Worm (Caenorhabditis elegans): Measurements from ENCODE around the gene F55F1.2.

The F55F1.2 gene

DNA sequence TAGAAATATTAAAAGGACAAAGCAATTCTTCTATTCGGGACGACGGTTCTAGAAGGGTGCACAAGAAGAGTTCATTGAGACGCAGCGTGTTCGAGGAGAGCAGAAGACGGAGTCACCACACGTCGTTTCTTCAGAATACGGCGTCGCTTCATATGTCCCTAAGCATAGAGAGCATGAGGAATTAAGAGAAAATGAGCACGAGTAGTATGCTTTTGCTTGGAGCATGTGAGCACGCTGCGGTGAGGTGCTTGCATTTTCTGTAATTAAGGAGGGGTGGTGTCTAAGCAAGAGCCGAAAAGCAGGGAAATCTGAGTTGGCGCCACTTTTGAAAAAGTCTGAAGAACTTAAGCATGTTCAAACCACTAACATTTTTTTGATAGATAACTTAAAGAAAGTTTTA lies 37.5 kb upstream of the F55F1.2 start, which contains the start of gene C14A11.5 (continued):
- no peak; the same call in 1 of the 2 replicates for TF ChIP-seq egl-43 (GFP tag; IDR thresholded peaks at IDR 0.05)
- no peak for TF ChIP-seq lin-13 (GFP tag; optimal IDR thresholded peaks at IDR 0.05)
- TF ChIP-seq ZK337.2 (GFP tag; IDR thresholded peaks at IDR 0.05) = no peak
- no peak for TF ChIP-seq nhr-10 (tag; optimal IDR thresholded peaks at IDR 0.05)
- no peak for TF ChIP-seq nhr-41 (GFP tag; IDR thresholded peaks at IDR 0.05)
- no peak for TF ChIP-seq jun-1 (tag; optimal IDR thresholded peaks at IDR 0.05)
- no peak for TF ChIP-seq ztf-11 (tag; optimal IDR thresholded peaks at IDR 0.05)
- no peak for TF ChIP-seq ces-1 (GFP tag; optimal IDR thresholded peaks at IDR 0.05)
- TF ChIP-seq egl-27 (tag; optimal IDR thresholded peaks at IDR 0.05) = no peak
- TF ChIP-seq nhr-111 (GFP tag; optimal IDR thresholded peaks at IDR 0.05) = no peak
- TF ChIP-seq lim-7 (GFP tag; IDR thresholded peaks at IDR 0.05) = no peak
- no peak for TF ChIP-seq skn-1 (tag; optimal IDR thresholded peaks at IDR 0.05)
- no peak for TF ChIP-seq nhr-102 (tag; optimal IDR thresholded peaks at IDR 0.05)
- TF ChIP-seq tra-1 (GFP tag; IDR thresholded peaks at IDR 0.05) = no peak
- peak in 1 of 2 experiments; percentile 37 for TF ChIP-seq mdl-1 (tag; optimal IDR thresholded peaks at IDR 0.05)
- no peak for TF ChIP-seq nhr-25 (tag; optimal IDR thresholded peaks at IDR 0.05; ENCODE audit: borderline replicate concordance, insufficient read depth)
- TF ChIP-seq madf-5 (GFP tag; IDR thresholded peaks at IDR 0.05) = no peak
- TF ChIP-seq zfp-2 (tag; optimal IDR thresholded peaks at IDR 0.05) = no peak
- no peak for TF ChIP-seq lin-39 (tag; optimal IDR thresholded peaks at IDR 0.05)
- no peak for TF ChIP-seq spr-3 (GFP tag; optimal IDR thresholded peaks at IDR 0.05)
- no peak for TF ChIP-seq Y5F2A.4 (GFP tag; optimal IDR thresholded peaks at IDR 0.05)
- no peak for TF ChIP-seq arid-1 (GFP tag; conservative IDR thresholded peaks at IDR 0.05)
- peak; percentile 15 for TF ChIP-seq F37D6.2 (tag; optimal IDR thresholded peaks at IDR 0.05)
- TF ChIP-seq spr-1 (tag; optimal IDR thresholded peaks at IDR 0.05) = no peak
- TF ChIP-seq nhr-76 (tag; optimal IDR thresholded peaks at IDR 0.05) = no peak
- TF ChIP-seq mdt-29 (GFP tag; IDR thresholded peaks at IDR 0.05) = no peak
- TF ChIP-seq vab-7 (GFP tag; IDR thresholded peaks at IDR 0.05) = no peak
- no peak for TF ChIP-seq nhr-11 (tag; optimal IDR thresholded peaks at IDR 0.05)
- no peak for TF ChIP-seq nhr-28 (tag; optimal IDR thresholded peaks at IDR 0.05)
- TF ChIP-seq daf-16 (GFP tag; optimal IDR thresholded peaks at IDR 0.05) = no peak
- no peak for TF ChIP-seq daf-16 (tag; optimal IDR thresholded peaks at IDR 0.05)
- no peak for TF ChIP-seq daf-12 (tag; optimal IDR thresholded peaks at IDR 0.05)
- TF ChIP-seq ZK546.5 (tag; optimal IDR thresholded peaks at IDR 0.05) = no peak
- no peak for TF ChIP-seq snpc-4 (tag; optimal IDR thresholded peaks at IDR 0.05)
- no peak for TF ChIP-seq unc-130 (GFP tag; optimal IDR thresholded peaks at IDR 0.05)
- TF ChIP-seq dmd-6 (GFP tag; IDR thresholded peaks at IDR 0.05) = peak; percentile 18; the same call in 1 of the 2 replicates
- TF ChIP-seq nhr-237 (tag; optimal IDR thresholded peaks at IDR 0.05) = no peak
- TF ChIP-seq aly-2 (tag; optimal IDR thresholded peaks at IDR 0.05) = no peak
- peak; percentile 78 for TF ChIP-seq hlh-30 (tag; optimal IDR thresholded peaks at IDR 0.05; ENCODE audit: insufficient read depth)

DNA sequence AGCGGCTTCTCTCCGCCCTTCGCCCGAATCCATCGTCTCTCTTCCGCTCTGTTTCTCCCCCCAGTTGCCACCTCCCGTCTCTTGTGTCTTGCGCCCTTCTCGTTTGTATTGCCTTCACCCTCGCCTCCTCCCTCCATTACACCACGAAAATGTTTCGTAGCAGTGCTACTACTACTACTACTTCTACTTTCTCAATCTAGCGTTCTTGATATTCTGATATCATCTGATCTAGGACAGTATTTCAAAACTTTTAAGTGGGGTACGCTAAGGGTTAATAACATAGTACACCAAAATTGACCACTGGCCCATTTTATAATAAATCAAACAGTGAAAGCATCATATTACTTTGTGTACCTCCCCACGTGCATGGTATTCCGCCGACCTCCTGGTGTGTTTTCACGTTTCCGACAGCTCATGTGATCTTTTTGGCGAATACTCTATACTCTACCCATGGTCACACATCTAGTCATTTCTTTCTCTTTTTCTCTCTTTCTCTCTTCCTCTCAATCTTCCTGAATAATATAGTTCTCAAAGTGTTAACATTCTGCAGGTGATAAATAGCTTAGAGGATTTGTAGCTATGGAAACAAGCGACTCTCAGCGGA lies 32.8 kb upstream of the F55F1.2 start, which contains the start of gene C14A11.2:
Gene C14A11.2 (plus strand): TSS at position 551 of the 604 bp plus-strand sequence.
- peak; percentile 0 for TF ChIP-seq nhr-11 (tag; optimal IDR thresholded peaks at IDR 0.05)
- 0 out of 2 replicates have a peak, but pooled peaks have one; percentile 20 for TF ChIP-seq ctbp-1 (GFP tag; IDR thresholded peaks at IDR 0.05)
- TF ChIP-seq madf-5 (GFP tag; IDR thresholded peaks at IDR 0.05) = no peak
- peak; percentile 87 for TF ChIP-seq hlh-30 (tag; optimal IDR thresholded peaks at IDR 0.05; ENCODE audit: insufficient read depth)
- TF ChIP-seq unc-62 (GFP tag; optimal IDR thresholded peaks at IDR 0.05 in 1 of 2) = peak in 1 of 2 experiments; percentile 92
- TF ChIP-seq unc-62 (tag; optimal IDR thresholded peaks at IDR 0.05) = no peak
- TF ChIP-seq nhr-42 (GFP tag; IDR thresholded peaks at IDR 0.05) = no peak
- TF ChIP-seq lin-29 (GFP tag; IDR thresholded peaks at IDR 0.05) = no peak
- no peak for TF ChIP-seq ces-1 (GFP tag; optimal IDR thresholded peaks at IDR 0.05)
- TF ChIP-seq R02D3.7 (tag; optimal IDR thresholded peaks at IDR 0.05) = no peak
- no peak for TF ChIP-seq nhr-41 (GFP tag; IDR thresholded peaks at IDR 0.05)
- peak in 1 of 2 experiments; percentile 7 for TF ChIP-seq mdl-1 (tag; optimal IDR thresholded peaks at IDR 0.05)
- TF ChIP-seq aha-1 (tag) = peak; percentile 21
- no peak for TF ChIP-seq lin-15B (tag; optimal IDR thresholded peaks at IDR 0.05)

Measured in whole organism, L4 larva.